Fruit fly (Drosophila melanogaster) whole organism, embryonic: ENCODE results near the gene CG43679.

ENCODE experiments used
- CG10267 ChIP-seq: fragments of 200-800 bp; sonication (Bioruptor generic); optimal IDR thresholded peaks from 2 replicates; lab custom pipeline; 2018; ENCODE audit warnings: missing biosample characterization, mild to moderate bottlenecking, missing genetic modification characterization, moderate library complexity
- CG11504 ChIP-seq: fragments of 200-800 bp; sonication (Bioruptor generic); optimal IDR thresholded peaks from 3 replicates; lab custom pipeline; 2019; ENCODE audit warnings: missing biosample characterization, mild to moderate bottlenecking, missing genetic modification characterization, moderate library complexity
- CG13296 ChIP-seq: fragments of 200-800 bp; sonication (Bioruptor generic); optimal IDR thresholded peaks from 3 replicates; lab custom pipeline; 2018; ENCODE audit warnings: missing biosample characterization, mild to moderate bottlenecking, missing genetic modification characterization
- CG13775 ChIP-seq: fragments of 200-800 bp; sonication (Bioruptor generic); optimal IDR thresholded peaks from 3 replicates; lab custom pipeline; 2017; ENCODE audit warnings: missing biosample characterization, mild to moderate bottlenecking, missing genetic modification characterization
- CG15514 ChIP-seq: fragments of 200-800 bp; sonication (Bioruptor generic); optimal IDR thresholded peaks from 3 replicates; lab custom pipeline; 2017; ENCODE audit warnings: missing biosample characterization, missing genetic modification characterization, mild to moderate bottlenecking, moderate library complexity, missing genetic modification reagents
- CG1602 ChIP-seq: fragments of 200-800 bp; sonication (Bioruptor generic); optimal IDR thresholded peaks from 3 replicates; lab custom pipeline; 2016; ENCODE audit warnings: missing biosample characterization, missing genetic modification characterization
- CG30403 ChIP-seq: fragments of 200-800 bp; sonication (Bioruptor generic); optimal IDR thresholded peaks from 3 replicates; lab custom pipeline; 2016; ENCODE audit warnings: missing biosample characterization, missing genetic modification characterization
- CG4424 ChIP-seq: fragments of 200-800 bp; sonication (Bioruptor generic); optimal IDR thresholded peaks from 3 replicates; lab custom pipeline; 2016; ENCODE audit warnings: missing biosample characterization, missing genetic modification characterization
- CG5180 ChIP-seq: fragments of 200-800 bp; sonication (Bioruptor generic); optimal IDR thresholded peaks from 3 replicates; lab custom pipeline; 2017; ENCODE audit warnings: missing biosample characterization, missing genetic modification characterization, mild to moderate bottlenecking, moderate library complexity, missing genetic modification reagents
- CG6689 ChIP-seq: fragments of 200-800 bp; sonication (Bioruptor generic); IDR thresholded peaks from 2 replicates; pipeline ENCODE4 v1.3.6; 2022; ENCODE audit warnings: missing biosample characterization, missing genetic modification characterization
- CG6765 ChIP-seq: fragments of 200-800 bp; sonication (Bioruptor generic); optimal IDR thresholded peaks from 3 replicates; lab custom pipeline; 2017; ENCODE audit warnings: missing biosample characterization, mild to moderate bottlenecking, missing genetic modification characterization
- CG6854 ChIP-seq: fragments of 200-800 bp; sonication (Bioruptor generic); optimal IDR thresholded peaks from 3 replicates; lab custom pipeline; 2017; ENCODE audit warnings: missing biosample characterization, mild to moderate bottlenecking, missing genetic modification characterization
- CG7556 ChIP-seq: fragments of 200-800 bp; sonication (Bioruptor generic); optimal IDR thresholded peaks from 2 replicates; lab custom pipeline; 2017; ENCODE audit warnings: missing biosample characterization, mild to moderate bottlenecking, missing genetic modification characterization
- CG9437 ChIP-seq: fragments of 200-800 bp; sonication (Bioruptor generic); optimal IDR thresholded peaks from 2 replicates; lab custom pipeline; 2018; ENCODE audit warnings: missing biosample characterization, mild to moderate bottlenecking, missing genetic modification characterization
- CoRest ChIP-seq: fragments of 200-800 bp; sonication (Bioruptor generic); optimal IDR thresholded peaks from 3 replicates; lab custom pipeline; 2018; ENCODE audit warnings: missing biosample characterization, mild to moderate bottlenecking, missing genetic modification characterization, moderate library complexity
- D ChIP-seq, 2 experiments: fragments of 200-800 bp in 1 of 2; fragments of >200 bp in 1 of 2; sonication (Bioruptor generic) in 1 of 2; optimal IDR thresholded peaks; 2 replicates in 1 of 2; 3 replicates in 1 of 2; lab custom pipeline; 2017; ENCODE audit warnings: mild to moderate bottlenecking in 1 of 2, missing biosample characterization in 1 of 2, missing genetic modification characterization in 1 of 2, missing genetic modification reagents in 1 of 2
- Eip74EF ChIP-seq, 2 experiments: fragments of 200-800 bp in 1 of 2; fragments of >200 bp in 1 of 2; sonication (Bioruptor generic) in 1 of 2; optimal IDR thresholded peaks; 2 replicates each; lab custom pipeline; 2017 to 2019; ENCODE audit warnings: missing biosample characterization in 2 of 2, missing genetic modification characterization in 2 of 2, mild to moderate bottlenecking in 1 of 2, moderate library complexity in 1 of 2
- Fer1 ChIP-seq: fragments of 200-800 bp; sonication (Bioruptor generic); optimal IDR thresholded peaks from 2 replicates; lab custom pipeline; 2017; ENCODE audit warnings: missing biosample characterization, mild to moderate bottlenecking, missing genetic modification characterization
- Hand ChIP-seq: fragments of 200-800 bp; sonication (Bioruptor generic); optimal IDR thresholded peaks from 2 replicates; lab custom pipeline; 2017; ENCODE audit warnings: mild to moderate bottlenecking, missing biosample characterization, missing genetic modification reagents, missing genetic modification characterization
- Hmr ChIP-seq: fragments of 200-800 bp; sonication (Bioruptor generic); optimal IDR thresholded peaks from 3 replicates; lab custom pipeline; 2017; ENCODE audit warnings: mild to moderate bottlenecking, missing biosample characterization, missing genetic modification reagents, missing genetic modification characterization
- Med ChIP-seq: fragments of 200-800 bp; sonication (Bioruptor generic); peaks from one replicate; lab custom pipeline; 2016; ENCODE audit warnings: missing biosample characterization, missing genetic modification characterization, mild to moderate bottlenecking, inconsistent platforms, moderate library complexity
- NK7.1 ChIP-seq: fragments of 200-800 bp; sonication (Bioruptor generic); optimal IDR thresholded peaks from 3 replicates; lab custom pipeline; 2016; ENCODE audit warnings: missing biosample characterization, missing genetic modification characterization
- Nf-YB ChIP-seq: fragments of 200-800 bp; sonication (Bioruptor generic); optimal IDR thresholded peaks from 3 replicates; lab custom pipeline; 2019; ENCODE audit warnings: missing biosample characterization, mild to moderate bottlenecking, missing genetic modification characterization, moderate library complexity
- Nf-YC ChIP-seq: fragments of 200-800 bp; optimal IDR thresholded peaks from 3 replicates; lab custom pipeline; 2019; ENCODE audit warnings: missing biosample characterization, mild to moderate bottlenecking, missing genetic modification characterization, moderate library complexity
- PHDP ChIP-seq: fragments of 200-800 bp; sonication (Bioruptor generic); optimal IDR thresholded peaks from 3 replicates; lab custom pipeline; 2018; ENCODE audit warnings: missing biosample characterization, mild to moderate bottlenecking, missing genetic modification characterization, moderate library complexity
- Sox100B ChIP-seq: fragments of 200-800 bp; sonication (Bioruptor generic); optimal IDR thresholded peaks from 3 replicates; lab custom pipeline; 2018; ENCODE audit warnings: missing biosample characterization, mild to moderate bottlenecking, missing genetic modification characterization
- Ssrp ChIP-seq: fragments of 200-800 bp; sonication (Bioruptor generic); optimal IDR thresholded peaks from 2 replicates; lab custom pipeline; 2018; ENCODE audit warnings: missing biosample characterization, mild to moderate bottlenecking, missing genetic modification characterization, moderate library complexity
- Taf1 ChIP-seq: fragments of 200-800 bp; sonication (Bioruptor generic); IDR thresholded peaks from 2 replicates; pipeline ENCODE4 v1.3.6; 2022; ENCODE audit warnings: missing biosample characterization, missing genetic modification characterization
- abd-A ChIP-seq: fragments of 200-800 bp; sonication (Bioruptor generic); optimal IDR thresholded peaks from 3 replicates; lab custom pipeline; 2019; ENCODE audit warnings: missing biosample characterization, mild to moderate bottlenecking, missing genetic modification characterization, moderate library complexity
- bcd ChIP-seq: fragments of 200-800 bp; sonication (Bioruptor generic); optimal IDR thresholded peaks from 2 replicates; lab custom pipeline; 2017; ENCODE audit warnings: missing biosample characterization, mild to moderate bottlenecking, missing genetic modification characterization
- caup ChIP-seq: fragments of 200-800 bp; sonication (Bioruptor generic); optimal IDR thresholded peaks from 3 replicates; lab custom pipeline; 2017; ENCODE audit warnings: missing biosample characterization, mild to moderate bottlenecking, missing genetic modification characterization, moderate library complexity; ENCODE audit not compliant: severe bottlenecking
- chif ChIP-seq, 2 experiments: fragments of 200-800 bp; sonication (Bioruptor generic); optimal IDR thresholded peaks; 3 replicates each; lab custom pipeline; 2016; ENCODE audit warnings: missing biosample characterization in 2 of 2, missing genetic modification characterization in 2 of 2
- croc ChIP-seq: fragments of 200-800 bp; sonication (Bioruptor generic); conservative IDR thresholded peaks from 3 replicates; pipeline ENCODE4 v1.3.6; 2022; ENCODE audit warnings: missing biosample characterization, missing genetic modification characterization
- dmrt99B ChIP-seq: fragments of 200-800 bp; sonication (Bioruptor generic); optimal IDR thresholded peaks from 2 replicates; lab custom pipeline; 2018; ENCODE audit warnings: missing biosample characterization, mild to moderate bottlenecking, missing genetic modification characterization, moderate library complexity
- dysf ChIP-seq: fragments of 200-800 bp; sonication (Bioruptor generic); IDR thresholded peaks from 3 replicates; pipeline ENCODE4 v1.3.6; 2022; ENCODE audit warnings: missing biosample characterization, missing genetic modification characterization
- fd96Cb ChIP-seq: fragments of 200-800 bp; sonication (Bioruptor generic); optimal IDR thresholded peaks from 2 replicates; lab custom pipeline; 2018; ENCODE audit warnings: missing biosample characterization, mild to moderate bottlenecking, missing genetic modification characterization, moderate library complexity
- gcm ChIP-seq: fragments of 200-800 bp; sonication (Bioruptor generic); optimal IDR thresholded peaks from 2 replicates; lab custom pipeline; 2019; ENCODE audit warnings: missing biosample characterization, mild to moderate bottlenecking, missing genetic modification characterization, moderate library complexity
- gem ChIP-seq: fragments of 200-800 bp; sonication (Bioruptor generic); optimal IDR thresholded peaks from 2 replicates; lab custom pipeline; 2019; ENCODE audit warnings: missing biosample characterization, mild to moderate bottlenecking, missing genetic modification characterization, moderate library complexity
- hkb ChIP-seq, 2 experiments: fragments of 200-800 bp in 1 of 2; fragments of >200 bp in 1 of 2; sonication (Bioruptor generic) in 1 of 2; IDR thresholded peaks in 1 of 2; optimal IDR thresholded peaks in 1 of 2; 2 replicates each; pipeline versions ENCODE4 v1.3.6 to Lab custom; 2017 to 2022; ENCODE audit warnings: missing biosample characterization in 1 of 2, missing genetic modification characterization in 1 of 2
- lab ChIP-seq: fragments of 200-800 bp; sonication (Bioruptor generic); optimal IDR thresholded peaks from 3 replicates; lab custom pipeline; 2017; ENCODE audit warnings: missing biosample characterization, missing genetic modification characterization, mild to moderate bottlenecking, moderate library complexity, missing genetic modification reagents
- nmo ChIP-seq: fragments of 200-800 bp; sonication (Bioruptor generic); optimal IDR thresholded peaks from 2 replicates; lab custom pipeline; 2018; ENCODE audit warnings: missing biosample characterization, mild to moderate bottlenecking, missing genetic modification characterization, moderate library complexity
- pzg ChIP-seq: fragments of 200-800 bp; sonication (Bioruptor generic); optimal IDR thresholded peaks from 3 replicates; lab custom pipeline; 2018; ENCODE audit warnings: missing biosample characterization, mild to moderate bottlenecking, missing genetic modification characterization, moderate library complexity
- sens ChIP-seq: fragments of 200-800 bp; sonication (Bioruptor generic); peaks from one replicate; lab custom pipeline; 2016; ENCODE audit warnings: missing biosample characterization, missing genetic modification characterization
- so ChIP-seq: fragments of 200-800 bp; sonication (Bioruptor generic); IDR thresholded peaks from 3 replicates; pipeline ENCODE4 v1.3.6; 2022; ENCODE audit warnings: missing biosample characterization, missing genetic modification characterization
- sug ChIP-seq: fragments of 200-800 bp; optimal IDR thresholded peaks from 2 replicates; lab custom pipeline; 2019; ENCODE audit warnings: missing biosample characterization, mild to moderate bottlenecking, missing genetic modification characterization, moderate library complexity
- tap ChIP-seq: fragments of 200-800 bp; optimal IDR thresholded peaks from 3 replicates; lab custom pipeline; 2019; ENCODE audit warnings: missing biosample characterization, mild to moderate bottlenecking, missing genetic modification characterization, moderate library complexity

CG43679 gene

DNA sequence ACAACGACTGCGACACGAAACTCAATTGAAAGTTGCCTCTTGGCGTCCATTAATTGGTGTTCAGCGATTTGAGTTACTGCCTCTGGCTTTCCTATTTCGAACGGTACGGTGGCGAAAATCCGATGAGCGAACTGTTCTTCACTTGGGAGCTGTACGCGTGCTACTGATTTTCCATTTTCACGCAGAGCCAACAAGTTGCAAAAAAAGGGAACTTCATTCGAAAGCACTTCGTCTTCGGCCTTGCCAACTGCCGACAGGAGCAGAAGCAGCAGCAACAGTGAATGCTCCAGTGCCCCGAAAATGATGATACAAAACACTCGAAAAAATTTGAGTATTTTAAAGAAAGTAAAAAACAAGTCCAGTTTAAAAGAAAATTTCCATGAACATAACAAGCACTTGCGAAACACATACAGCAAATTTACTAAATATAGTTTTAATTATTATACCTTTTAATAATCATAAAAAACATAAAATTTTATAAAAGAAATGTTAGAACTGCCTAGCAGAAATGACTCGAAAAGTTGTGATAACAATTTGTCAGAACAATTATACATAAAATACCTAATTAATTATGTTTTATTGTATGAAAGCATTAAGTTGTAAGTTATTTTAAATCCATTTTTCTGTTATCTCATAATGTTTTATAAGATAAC lies 17.0 kb downstream of the CG43679 start:
- TF ChIP-seq nmo (peak; percentile 35), CG6854 (GFP tag; lab: Kevin White, UChicago) (peak; percentile 45), PHDP (tag; lab: Kevin White, UChicago) (peak; percentile 29), CG15514 (GFP tag; lab: Kevin White, UChicago) (no peak), Eip74EF (GFP tag; optimal IDR thresholded peaks at IDR 0.05; lab: Kevin White, UChicago) (peak in 1 of 2 experiments; percentile 30), so (GFP tag; lab: Robert Waterston, UW) (no peak), CG11504 (tag; lab: Kevin White, UChicago) (peak; percentile 72), sens (peak; percentile 41), CG13296 (GFP tag; lab: Kevin White, UChicago) (peak; percentile 54), bcd (GFP tag; lab: Kevin White, UChicago) (peak; percentile 49), CoRest (tag; lab: Kevin White, UChicago) (peak; percentile 53), CG6765 (GFP tag; lab: Kevin White, UChicago) (peak; percentile 53), Med (GFP tag; lab: Kevin White, UChicago) (peak; percentile 56), hkb (optimal IDR thresholded peaks at IDR 0.05; lab: Kevin White, UChicago) (no peak), hkb (GFP tag; IDR thresholded peaks at IDR 0.05; lab: Robert Waterston, UW) (0 out of 2 replicates have a peak, but pooled peaks have one; percentile 17), fd96Cb (tag; lab: Kevin White, UChicago) (peak; percentile 6), gcm (GFP tag; lab: Kevin White, UChicago) (peak; percentile 3), Hand (peak; percentile 73), CG9437 (GFP tag; lab: Kevin White, UChicago) (peak; percentile 40), CG10267 (tag; lab: Kevin White, UChicago) (peak; percentile 44), Fer1 (GFP tag; lab: Kevin White, UChicago) (peak; percentile 67), tap (peak; percentile 12), caup (peak; percentile 48), Ssrp (tag; lab: Kevin White, UChicago) (peak; percentile 32), dysf (GFP tag; lab: Robert Waterston, UW) (0 out of 3 replicates have a peak, but pooled peaks have one; percentile 27), D (optimal IDR thresholded peaks at IDR 0.05; lab: Kevin White, UChicago) (no peak), D (GFP tag; optimal IDR thresholded peaks at IDR 0.05; lab: Kevin White, UChicago) (peak; percentile 30), Hmr (GFP tag; lab: Kevin White, UChicago) (peak; percentile 64), CG7556 (GFP tag; lab: Kevin White, UChicago) (peak; percentile 85), NK7.1 (no peak), dmrt99B (tag; lab: Kevin White, UChicago) (peak; percentile 63), Taf1 (GFP tag; lab: Robert Waterston, UW) (no peak), CG5180 (GFP tag; lab: Kevin White, UChicago) (peak; percentile 6), CG30403 (GFP tag; lab: Kevin White, UChicago) (peak; percentile 29), chif (GFP tag; optimal IDR thresholded peaks at IDR 0.05; lab: Kevin White, UChicago) (no peak), Nf-YB (GFP tag; lab: Kevin White, UChicago) (peak; percentile 36), CG4424 (GFP tag; lab: Kevin White, UChicago) (peak; percentile 13), CG6689 (no peak), pzg (GFP tag; lab: Kevin White, UChicago) (no peak), gem (peak; percentile 68), lab (peak; percentile 58), CG13775 (GFP tag; lab: Kevin White, UChicago) (peak; percentile 19), sug (peak; percentile 40), croc (GFP tag; lab: Robert Waterston, UW) (no peak), CG1602 (GFP tag; lab: Kevin White, UChicago) (peak; percentile 15), abd-A (tag; lab: Kevin White, UChicago) (peak; percentile 34), Nf-YC (tag; lab: Kevin White, UChicago) (peak; percentile 30), Sox100B (GFP tag; lab: Kevin White, UChicago) (peak; percentile 64)
